Worm (Caenorhabditis elegans): ENCODE measurements around the gene unc-98.

DNA sequence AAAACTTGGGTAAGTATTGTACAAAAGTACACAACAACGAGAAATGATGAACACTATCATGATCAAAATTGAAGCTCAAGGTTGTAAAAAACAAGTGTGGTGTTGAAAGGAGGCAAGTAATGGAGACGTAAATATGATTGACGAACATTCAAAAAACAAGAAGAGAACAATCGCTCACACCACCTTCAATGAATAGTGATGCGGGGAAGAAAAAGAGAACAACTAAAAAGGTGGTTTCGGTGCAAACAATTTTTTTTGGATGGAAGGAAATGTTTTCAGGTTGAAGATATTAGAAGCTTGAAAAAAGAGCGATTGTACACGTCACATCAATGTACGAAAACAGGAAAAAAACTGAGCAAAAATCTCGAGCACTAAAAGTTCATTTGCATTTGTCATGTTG, 41.0 kb upstream of the unc-98 start:
- TF ChIP-seq ztf-23 (GFP tag; IDR thresholded peaks at IDR 0.05) (no peak), klf-2 (GFP tag; conservative IDR thresholded peaks at IDR 0.05) (no peak), T22C8.4 (GFP tag; IDR thresholded peaks at IDR 0.05) (no peak), ref-1 (GFP tag; conservative IDR thresholded peaks at IDR 0.05) (no peak), ztf-29 (GFP tag; IDR thresholded peaks at IDR 0.05) (no peak), flt-1 (GFP tag; IDR thresholded peaks at IDR 0.05) (no peak)
